Worm (Caenorhabditis elegans) whole organism, L1 larva: ENCODE data around the gene cdc-14.

ENCODE experiments used
- lin-15B ChIP-seq: fragments of 150-350 bp; sonication (generic microtip); optimal IDR thresholded peaks from 3 replicates; lab custom pipeline; 2014; ENCODE audit warnings: missing biosample characterization, missing genetic modification characterization
- lin-35 ChIP-seq, 2 experiments: fragments of 150-350 bp; optimal IDR thresholded peaks; 2 replicates each; lab custom pipeline; 2014; ENCODE audit warnings: missing biosample characterization in 2 of 2, missing genetic modification characterization in 2 of 2, missing genetic modification reagents in 2 of 2

DNA sequence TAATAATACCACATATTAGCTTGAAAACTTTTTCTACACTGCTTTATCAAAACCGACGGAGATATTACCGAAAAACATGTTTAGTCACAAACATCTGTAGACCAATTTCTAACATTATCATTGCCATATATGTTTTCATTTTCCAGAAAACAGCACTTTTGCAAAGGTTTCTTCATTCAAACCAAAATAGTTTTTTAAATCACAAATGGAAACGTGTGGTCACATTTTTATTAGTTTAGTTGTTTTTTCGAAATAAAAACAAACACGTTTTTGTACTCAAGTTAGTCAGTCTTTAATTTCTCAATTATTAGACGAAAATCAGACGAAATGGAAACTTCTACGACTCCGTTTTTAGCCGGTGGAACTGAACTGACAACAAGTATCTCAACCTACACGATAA lies 44.8 kb upstream of the cdc-14 start, which contains the start of gene F59E12.3:
- no peak for TF ChIP-seq lin-15B
- no peak for TF ChIP-seq lin-35 (GFP tag; optimal IDR thresholded peaks at IDR 0.05; lab: Kevin White, UChicago)
